Fruit fly (Drosophila melanogaster) whole organism, adult: Measurements from ENCODE around the gene blot.

Experiments used
- CG12768 ChIP-seq: fragments of 200-800 bp; sonication (Bioruptor generic); optimal IDR thresholded peaks from 2 replicates; lab custom pipeline; 2017; ENCODE audit warnings: missing biosample characterization, missing genetic modification characterization, mild to moderate bottlenecking, moderate library complexity, missing genetic modification reagents
- CG1620 ChIP-seq: fragments of 200-800 bp; sonication (Bioruptor generic); optimal IDR thresholded peaks from 2 replicates; lab custom pipeline; 2016; ENCODE audit warnings: missing biosample characterization, missing genetic modification characterization
- CG33017 ChIP-seq: fragments of 200-800 bp; sonication (Bioruptor generic); optimal IDR thresholded peaks from 2 replicates; lab custom pipeline; 2018; ENCODE audit warnings: missing biosample characterization, mild to moderate bottlenecking, missing genetic modification characterization, moderate library complexity
- CG5204 ChIP-seq: fragments of 200-800 bp; sonication (Bioruptor generic); optimal IDR thresholded peaks from 2 replicates; lab custom pipeline; 2016; ENCODE audit warnings: missing biosample characterization, missing genetic modification characterization
- CG7101 ChIP-seq: fragments of 200-800 bp; sonication (Bioruptor generic); optimal IDR thresholded peaks from 2 replicates; lab custom pipeline; 2018; ENCODE audit warnings: missing biosample characterization, mild to moderate bottlenecking, missing genetic modification characterization, moderate library complexity
- Hr96 ChIP-seq: fragments of 200-800 bp; sonication (Bioruptor generic); optimal IDR thresholded peaks from 2 replicates; lab custom pipeline; 2016; ENCODE audit warnings: missing biosample characterization, missing genetic modification characterization
- cnc ChIP-seq, 2 experiments: fragments of >200 bp; optimal IDR thresholded peaks; 2 replicates each; lab custom pipeline; 2017
- kay ChIP-seq: fragments of 200-800 bp; sonication (Bioruptor generic); peaks from one replicate; lab custom pipeline; 2016; ENCODE audit warnings: missing biosample characterization, missing genetic modification characterization, borderline replicate concordance
- ovo ChIP-seq: fragments of 200-800 bp; sonication (Bioruptor generic); optimal IDR thresholded peaks from 2 replicates; lab custom pipeline; 2016; ENCODE audit warnings: missing biosample characterization, missing genetic modification characterization

DNA sequence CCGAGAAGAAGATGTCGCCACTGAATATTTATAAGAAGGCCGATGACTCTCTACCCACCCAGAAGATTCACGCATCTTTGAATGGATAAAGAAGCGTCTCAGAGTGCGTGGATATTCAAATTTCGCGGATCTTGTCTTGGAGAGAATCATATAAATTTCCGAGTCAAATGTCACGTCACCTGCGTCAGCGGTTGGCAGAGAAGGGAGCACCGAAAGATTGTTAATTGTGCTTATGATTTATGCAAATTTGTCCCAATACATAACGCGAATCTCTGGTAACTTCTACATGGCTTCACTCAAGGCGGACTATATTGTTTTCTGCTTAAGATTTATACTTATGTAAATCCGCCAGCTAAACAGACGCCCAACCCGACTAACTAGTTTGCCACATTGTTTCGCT is 30.2 kb downstream of the blot start:
- TF ChIP-seq CG1620 (GFP tag; lab: Kevin White, UChicago) (no peak), CG33017 (no peak), CG7101 (tag; lab: Kevin White, UChicago) (no peak), CG5204 (GFP tag; lab: Kevin White, UChicago) (no peak), ovo (GFP tag; lab: Kevin White, UChicago) (no peak), CG12768 (GFP tag; lab: Kevin White, UChicago) (no peak), cnc (optimal IDR thresholded peaks at IDR 0.05; lab: Kevin White, UChicago) (no peak), kay (GFP tag; lab: Kevin White, UChicago) (no peak), Hr96 (no peak)
